Worm (Caenorhabditis elegans): ENCODE results near the gene Y116A8C.24.

DNA sequence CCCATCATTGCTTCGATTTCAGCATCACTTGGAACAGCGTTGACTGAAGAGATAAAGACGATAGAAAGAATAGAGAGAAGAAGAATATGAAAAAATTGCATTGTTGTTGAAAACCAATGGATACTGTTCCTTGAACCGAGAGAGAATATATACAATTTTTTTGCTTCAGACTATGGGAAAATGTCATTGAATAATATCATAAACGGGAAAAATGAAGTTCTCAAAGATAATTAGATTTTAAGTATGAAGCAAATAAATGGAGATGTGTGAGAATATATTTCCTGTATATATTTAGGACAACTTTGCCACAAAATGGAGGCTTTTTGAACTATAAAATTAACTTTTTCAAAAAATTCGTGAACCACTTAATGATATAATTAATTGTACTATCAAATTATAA, 12.7 kb downstream of the Y116A8C.24 start, which contains the start of gene Y116A8C.44:
- TF ChIP-seq sox-2 (GFP tag; IDR thresholded peaks at IDR 0.05) (no peak), ama-1 (optimal IDR thresholded peaks at IDR 0.05) (no peak), T23F11.4 (GFP tag; optimal IDR thresholded peaks at IDR 0.05) (no peak), hlh-6 (tag; optimal IDR thresholded peaks at IDR 0.05) (no peak), pros-1 (tag; optimal IDR thresholded peaks at IDR 0.05) (no peak), pag-3 (tag; optimal IDR thresholded peaks at IDR 0.05; ENCODE audit: borderline replicate concordance) (no peak), tbx-7 (tag; optimal IDR thresholded peaks at IDR 0.05) (no peak), sdc-2 (tag; optimal IDR thresholded peaks at IDR 0.05) (no peak), fkh-10 (GFP tag; optimal IDR thresholded peaks at IDR 0.05) (no peak)

Measured in whole organism, late embryonic.